Worm (Caenorhabditis elegans): ENCODE data around the gene str-205.

ce11 chrV:4920690-4921152 lies 9.0 kb downstream of the str-205 start, which contains the start of the genes C02E7.8 and srh-23:
- TF ChIP-seq unc-62 (GFP tag; optimal IDR thresholded peaks at IDR 0.05), result no peak
- TF ChIP-seq pha-4 (tag; optimal IDR thresholded peaks at IDR 0.05), result no peak
- no peak for TF ChIP-seq nhr-28 (tag; optimal IDR thresholded peaks at IDR 0.05)
- no peak for TF ChIP-seq ham-2 (GFP tag; optimal IDR thresholded peaks at IDR 0.05)
- TF ChIP-seq lin-13 (tag; optimal IDR thresholded peaks at IDR 0.05), result no peak
- no peak for TF ChIP-seq mls-2 (tag; optimal IDR thresholded peaks at IDR 0.05)
- TF ChIP-seq ceh-39 (tag; optimal IDR thresholded peaks at IDR 0.05), result no peak
